Fruit fly (Drosophila melanogaster) whole organism: ENCODE data around the gene Syx17.
A peak's percentile ranks its signal among the peaks of the same experiment; 100 is the strongest.

Experiments used
- Dll ChIP-seq: fragments of >200 bp; optimal IDR thresholded peaks from 2 replicates; lab custom pipeline; 2017
- EcR ChIP-seq, 2 experiments: fragments of >200 bp; optimal IDR thresholded peaks; 2 replicates each; lab custom pipeline; 2017; ENCODE audit warnings: missing biosample characterization in 2 of 2, missing genetic modification characterization in 2 of 2, missing genetic modification reagents in 2 of 2
- pan ChIP-seq: fragments of >200 bp; optimal IDR thresholded peaks from 2 replicates; lab custom pipeline; 2017
- psq ChIP-seq: fragments of >200 bp; optimal IDR thresholded peaks from 2 replicates; lab custom pipeline; 2017
- usp ChIP-seq: fragments of >200 bp; optimal IDR thresholded peaks from 2 replicates; lab custom pipeline; 2017; ENCODE audit warnings: missing biosample characterization, missing genetic modification characterization, mixed read lengths

- TF ChIP-seq EcR (GFP tag; optimal IDR thresholded peaks at IDR 0.05; lab: Kevin White, UChicago) (peak in 1 of 2 experiments; percentile 36), pan (no peak), psq (no peak), Dll (lab: Kevin White, UChicago) (no peak), usp (GFP tag; lab: Kevin White, UChicago) (no peak)
These were observed 12.3 kb downstream of the Syx17 start for dm6 chr3L:4415326-4416274.
